Fruit fly (Drosophila melanogaster) whole organism, embryonic: ENCODE data around the gene CG10674.

Source experiments
- BEAF-32 ChIP-seq: fragments of 200-800 bp; sonication (Bioruptor generic); optimal IDR thresholded peaks from 3 replicates; lab custom pipeline; 2017; ENCODE audit warnings: missing biosample characterization, missing genetic modification characterization, mild to moderate bottlenecking, moderate library complexity, missing genetic modification reagents
- Bdp1 ChIP-seq: fragments of 200-800 bp; sonication (Bioruptor generic); optimal IDR thresholded peaks from 3 replicates; lab custom pipeline; 2016; ENCODE audit warnings: missing biosample characterization, missing genetic modification characterization
- CG10267 ChIP-seq: fragments of 200-800 bp; sonication (Bioruptor generic); optimal IDR thresholded peaks from 2 replicates; lab custom pipeline; 2018; ENCODE audit warnings: missing biosample characterization, mild to moderate bottlenecking, missing genetic modification characterization, moderate library complexity
- CG10979 ChIP-seq: fragments of 200-800 bp; sonication (Bioruptor generic); optimal IDR thresholded peaks from 2 replicates; lab custom pipeline; 2018; ENCODE audit warnings: missing biosample characterization, mild to moderate bottlenecking, missing genetic modification characterization, moderate library complexity
- CG12104 ChIP-seq: fragments of 200-800 bp; sonication (Bioruptor generic); optimal IDR thresholded peaks from 3 replicates; lab custom pipeline; 2016; ENCODE audit warnings: missing biosample characterization, missing genetic modification characterization
- CG12391 ChIP-seq: fragments of 200-800 bp; sonication (Bioruptor generic); optimal IDR thresholded peaks from 3 replicates; lab custom pipeline; 2018; ENCODE audit warnings: missing biosample characterization, mild to moderate bottlenecking, missing genetic modification characterization, moderate library complexity
- CG13296 ChIP-seq: fragments of 200-800 bp; sonication (Bioruptor generic); optimal IDR thresholded peaks from 3 replicates; lab custom pipeline; 2018; ENCODE audit warnings: missing biosample characterization, mild to moderate bottlenecking, missing genetic modification characterization
- CG13624 ChIP-seq: fragments of 200-800 bp; sonication (Bioruptor generic); optimal IDR thresholded peaks from 2 replicates; lab custom pipeline; 2016; ENCODE audit warnings: missing biosample characterization, missing genetic modification characterization
- CG15269 ChIP-seq: fragments of 200-800 bp; sonication (Bioruptor generic); optimal IDR thresholded peaks from 2 replicates; lab custom pipeline; 2018; ENCODE audit warnings: missing biosample characterization, mild to moderate bottlenecking, missing genetic modification characterization, moderate library complexity
- CG17612 ChIP-seq: fragments of 200-800 bp; sonication (Bioruptor generic); IDR thresholded peaks from 2 replicates; pipeline ENCODE4 v1.3.6; 2022; ENCODE audit warnings: missing biosample characterization, missing genetic modification characterization
- CG18011 ChIP-seq: fragments of 200-800 bp; sonication (Bioruptor generic); optimal IDR thresholded peaks from 2 replicates; lab custom pipeline; 2017; ENCODE audit warnings: missing biosample characterization, missing genetic modification characterization, mild to moderate bottlenecking, moderate library complexity, missing genotype
- CG2129 ChIP-seq: fragments of 200-800 bp; sonication (Bioruptor generic); IDR thresholded peaks from 2 replicates; pipeline ENCODE4 v1.3.6; 2022; ENCODE audit warnings: missing biosample characterization, missing genetic modification characterization; ENCODE audit not compliant: partially characterized antibody
- CG2875 ChIP-seq: fragments of 200-800 bp; sonication (Bioruptor generic); optimal IDR thresholded peaks from 2 replicates; lab custom pipeline; 2017; ENCODE audit warnings: missing biosample characterization, mild to moderate bottlenecking, missing genetic modification characterization, missing genetic modification reagents
- CG30403 ChIP-seq: fragments of 200-800 bp; sonication (Bioruptor generic); optimal IDR thresholded peaks from 3 replicates; lab custom pipeline; 2016; ENCODE audit warnings: missing biosample characterization, missing genetic modification characterization
- CG3065 ChIP-seq: fragments of 200-800 bp; sonication (Bioruptor generic); optimal IDR thresholded peaks from 2 replicates; lab custom pipeline; 2016; ENCODE audit warnings: missing biosample characterization, missing genetic modification characterization
- CG31365 ChIP-seq: fragments of 200-800 bp; sonication (Bioruptor generic); optimal IDR thresholded peaks from 2 replicates; lab custom pipeline; 2018; ENCODE audit warnings: missing biosample characterization, mild to moderate bottlenecking, missing genetic modification characterization
- CG3163 ChIP-seq: fragments of 200-800 bp; sonication (Bioruptor generic); optimal IDR thresholded peaks from 3 replicates; lab custom pipeline; 2016; ENCODE audit warnings: missing biosample characterization, missing genetic modification characterization
- CG5953 ChIP-seq: fragments of 200-800 bp; sonication (Bioruptor generic); IDR thresholded peaks from 2 replicates; pipeline ENCODE4 v1.3.6; 2022; ENCODE audit warnings: missing biosample characterization, missing genetic modification characterization
- CG6765 ChIP-seq: fragments of 200-800 bp; sonication (Bioruptor generic); optimal IDR thresholded peaks from 3 replicates; lab custom pipeline; 2017; ENCODE audit warnings: missing biosample characterization, mild to moderate bottlenecking, missing genetic modification characterization
- CG7556 ChIP-seq: fragments of 200-800 bp; sonication (Bioruptor generic); optimal IDR thresholded peaks from 2 replicates; lab custom pipeline; 2017; ENCODE audit warnings: missing biosample characterization, mild to moderate bottlenecking, missing genetic modification characterization
- CG7963 ChIP-seq: fragments of 200-800 bp; sonication (Bioruptor generic); IDR thresholded peaks from 3 replicates; pipeline ENCODE4 v1.3.6; 2022; ENCODE audit warnings: missing biosample characterization, missing genetic modification characterization; ENCODE audit not compliant: partially characterized antibody
- CrebB ChIP-seq: fragments of 200-800 bp; sonication (Bioruptor generic); optimal IDR thresholded peaks from 3 replicates; lab custom pipeline; 2018; ENCODE audit warnings: missing biosample characterization, mild to moderate bottlenecking, missing genetic modification characterization
- Doc2 ChIP-seq: fragments of 200-800 bp; sonication (Bioruptor generic); IDR thresholded peaks from 2 replicates; pipeline ENCODE4 v1.3.6; 2022; ENCODE audit warnings: missing biosample characterization, missing genetic modification characterization
- Eip74EF ChIP-seq, 2 experiments: fragments of 200-800 bp in 1 of 2; fragments of >200 bp in 1 of 2; sonication (Bioruptor generic) in 1 of 2; optimal IDR thresholded peaks; 2 replicates each; lab custom pipeline; 2017 to 2019; ENCODE audit warnings: missing biosample characterization in 2 of 2, missing genetic modification characterization in 2 of 2, mild to moderate bottlenecking in 1 of 2, moderate library complexity in 1 of 2
- Gsc ChIP-seq: fragments of 200-800 bp; sonication (Bioruptor generic); IDR thresholded peaks from 2 replicates; pipeline ENCODE4 v1.3.6; 2022; ENCODE audit warnings: missing biosample characterization, missing genetic modification characterization
- HmgZ ChIP-seq: fragments of 200-800 bp; sonication (Bioruptor generic); optimal IDR thresholded peaks from 2 replicates; lab custom pipeline; 2018; ENCODE audit warnings: missing biosample characterization, mild to moderate bottlenecking, missing genetic modification characterization
- Hmx ChIP-seq: fragments of 200-800 bp; sonication (Bioruptor generic); optimal IDR thresholded peaks from 2 replicates; lab custom pipeline; 2016; ENCODE audit warnings: missing biosample characterization, missing genetic modification characterization
- Jarid2 ChIP-seq: fragments of 200-800 bp; sonication (Bioruptor generic); optimal IDR thresholded peaks from 3 replicates; lab custom pipeline; 2017; ENCODE audit warnings: mild to moderate bottlenecking, missing biosample characterization, missing genetic modification reagents, missing genetic modification characterization
- Mes4 ChIP-seq: fragments of 200-800 bp; sonication (Bioruptor generic); optimal IDR thresholded peaks from 2 replicates; lab custom pipeline; 2016; ENCODE audit warnings: missing biosample characterization, missing genetic modification characterization
- Optix ChIP-seq: fragments of 200-800 bp; sonication (Bioruptor generic); IDR thresholded peaks from 3 replicates; pipeline ENCODE4 v1.3.6; 2022; ENCODE audit warnings: missing biosample characterization, missing genetic modification characterization
- Scr ChIP-seq: fragments of 200-800 bp; sonication (Bioruptor generic); IDR thresholded peaks from 2 replicates; pipeline ENCODE4 v1.3.6; 2022; ENCODE audit warnings: missing biosample characterization, missing genetic modification characterization; ENCODE audit not compliant: partially characterized antibody
- Taf1 ChIP-seq: fragments of 200-800 bp; sonication (Bioruptor generic); IDR thresholded peaks from 2 replicates; pipeline ENCODE4 v1.3.6; 2022; ENCODE audit warnings: missing biosample characterization, missing genetic modification characterization
- al ChIP-seq: fragments of 200-800 bp; sonication (Bioruptor generic); IDR thresholded peaks from 2 replicates; pipeline ENCODE4 v1.3.6; 2022; ENCODE audit warnings: missing biosample characterization, missing genetic modification characterization
- bbx ChIP-seq: fragments of 200-800 bp; sonication (Bioruptor generic); IDR thresholded peaks from 2 replicates; pipeline ENCODE4 v1.3.6; 2022; ENCODE audit warnings: missing biosample characterization, missing genetic modification characterization; ENCODE audit not compliant: partially characterized antibody
- chm ChIP-seq: fragments of 200-800 bp; sonication (Bioruptor generic); IDR thresholded peaks from 2 replicates; pipeline ENCODE4 v1.3.6; 2022; ENCODE audit warnings: missing biosample characterization, missing genetic modification characterization
- croc ChIP-seq: fragments of 200-800 bp; sonication (Bioruptor generic); conservative IDR thresholded peaks from 3 replicates; pipeline ENCODE4 v1.3.6; 2022; ENCODE audit warnings: missing biosample characterization, missing genetic modification characterization
- fd96Cb ChIP-seq: fragments of 200-800 bp; sonication (Bioruptor generic); optimal IDR thresholded peaks from 2 replicates; lab custom pipeline; 2018; ENCODE audit warnings: missing biosample characterization, mild to moderate bottlenecking, missing genetic modification characterization, moderate library complexity
- ham ChIP-seq: fragments of 200-800 bp; sonication (Bioruptor generic); IDR thresholded peaks from 2 replicates; pipeline ENCODE4 v1.3.6; 2022; ENCODE audit warnings: missing biosample characterization, missing genetic modification characterization
- hbn ChIP-seq: fragments of 200-800 bp; sonication (Bioruptor generic); IDR thresholded peaks from 2 replicates; pipeline ENCODE4 v1.3.6; 2022; ENCODE audit warnings: missing biosample characterization, missing genetic modification characterization; ENCODE audit not compliant: partially characterized antibody
- jumu ChIP-seq: fragments of 200-800 bp; sonication (Bioruptor generic); optimal IDR thresholded peaks from 3 replicates; lab custom pipeline; 2016; ENCODE audit warnings: missing biosample characterization, missing genetic modification characterization
- klu ChIP-seq: fragments of 200-800 bp; sonication (Bioruptor generic); IDR thresholded peaks from 2 replicates; pipeline ENCODE4 v1.3.6; 2022; ENCODE audit warnings: missing biosample characterization, missing genetic modification characterization
- lmd ChIP-seq: fragments of 200-800 bp; sonication (Bioruptor generic); IDR thresholded peaks from 2 replicates; pipeline ENCODE4 v1.3.6; 2022; ENCODE audit warnings: missing biosample characterization, missing genetic modification characterization
- mirr ChIP-seq: fragments of 200-800 bp; sonication (Bioruptor generic); optimal IDR thresholded peaks from 3 replicates; lab custom pipeline; 2018; ENCODE audit warnings: missing biosample characterization, mild to moderate bottlenecking, missing genetic modification characterization
- odd ChIP-seq: fragments of 200-800 bp; sonication (Bioruptor generic); optimal IDR thresholded peaks from 2 replicates; lab custom pipeline; 2017; ENCODE audit warnings: missing biosample characterization, mild to moderate bottlenecking, missing genetic modification characterization
- otp ChIP-seq: fragments of 200-800 bp; sonication (Bioruptor generic); IDR thresholded peaks from 3 replicates; pipeline ENCODE4, ENCODE4 v1.3.6; 2022; ENCODE audit warnings: missing biosample characterization, missing genetic modification characterization
- sima ChIP-seq: fragments of 200-800 bp; sonication (Bioruptor generic); optimal IDR thresholded peaks from 2 replicates; lab custom pipeline; 2016; ENCODE audit warnings: missing biosample characterization, missing genetic modification characterization
- sna ChIP-seq: fragments of 200-800 bp; sonication (Bioruptor generic); IDR thresholded peaks from 2 replicates; pipeline ENCODE4 v1.3.6; 2022; ENCODE audit warnings: missing biosample characterization, missing genetic modification characterization; ENCODE audit not compliant: partially characterized antibody
- toy ChIP-seq: fragments of 200-800 bp; sonication (Bioruptor generic); IDR thresholded peaks from 2 replicates; pipeline ENCODE4 v1.3.6; 2022; ENCODE audit warnings: missing biosample characterization, missing genetic modification characterization
- zfh2 ChIP-seq: fragments of 200-800 bp; sonication (Bioruptor generic); optimal IDR thresholded peaks from 2 replicates; lab custom pipeline; 2016; ENCODE audit warnings: missing biosample characterization, missing genetic modification characterization

CG10674 gene

dm6 chr3L:5182255-5182993 lies 46.3 kb upstream of the CG10674 start (continued):
- TF ChIP-seq fd96Cb (tag; lab: Kevin White, UChicago) (peak; percentile 30), Hmx (GFP tag; lab: Kevin White, UChicago) (no peak), CG18011 (GFP tag; lab: Kevin White, UChicago) (no peak), CG12391 (peak; percentile 57), CG3163 (GFP tag; lab: Kevin White, UChicago) (no peak), HmgZ (tag; lab: Kevin White, UChicago) (no peak), zfh2 (GFP tag; lab: Kevin White, UChicago) (peak; percentile 20), sima (GFP tag; lab: Kevin White, UChicago) (no peak), Bdp1 (GFP tag; lab: Kevin White, UChicago) (no peak), klu (GFP tag; lab: Robert Waterston, UW) (0 out of 2 replicates have a peak, but pooled peaks have one; percentile 22), CG5953 (no peak), Mes4 (no peak), odd (GFP tag; lab: Kevin White, UChicago) (no peak), mirr (no peak), croc (GFP tag; lab: Robert Waterston, UW) (no peak), CG10267 (tag; lab: Kevin White, UChicago) (peak; percentile 24), bbx (GFP tag; lab: Robert Waterston, UW) (no peak), otp (GFP tag; lab: Robert Waterston, UW) (no peak), ham (GFP tag; lab: Robert Waterston, UW) (no peak), CG15269 (tag; lab: Kevin White, UChicago) (peak; percentile 56), Eip74EF (GFP tag; optimal IDR thresholded peaks at IDR 0.05; lab: Kevin White, UChicago) (no peak), CG7963 (GFP tag; lab: Robert Waterston, UW) (no peak), CrebB (tag; lab: Kevin White, UChicago) (peak; percentile 11), Gsc (GFP tag; lab: Robert Waterston, UW) (no peak), toy (no peak), CG12104 (GFP tag; lab: Kevin White, UChicago) (no peak), CG2875 (no peak), Doc2 (no peak), CG2129 (GFP tag; lab: Robert Waterston, UW) (no peak), CG17612 (no peak), jumu (GFP tag; lab: Kevin White, UChicago) (peak; percentile 20), CG31365 (tag; lab: Kevin White, UChicago) (no peak), Optix (GFP tag; lab: Robert Waterston, UW) (no peak), CG7556 (peak; percentile 63), CG10979 (tag; lab: Kevin White, UChicago) (peak; percentile 41), hbn (GFP tag; lab: Robert Waterston, UW) (no peak), CG6765 (GFP tag; lab: Kevin White, UChicago) (no peak), Scr (GFP tag; lab: Robert Waterston, UW) (no peak), Taf1 (no peak), CG30403 (peak; percentile 36), CG13624 (GFP tag; lab: Kevin White, UChicago) (peak; percentile 32), BEAF-32 (no peak), sna (GFP tag; lab: Robert Waterston, UW) (no peak), lmd (GFP tag; lab: Robert Waterston, UW) (peak; percentile 36), chm (GFP tag; lab: Robert Waterston, UW) (no peak; the same call in 1 of the 2 replicates), CG3065 (GFP tag; lab: Kevin White, UChicago) (no peak), al (GFP tag; lab: Robert Waterston, UW) (no peak), CG13296 (peak; percentile 26), Jarid2 (no peak)
